Fruit fly (Drosophila melanogaster) whole organism, embryonic: Measurements from ENCODE around the gene smid.
A peak's percentile ranks its signal among the peaks of the same experiment; 100 is the strongest.

Source experiments
- Adf1 ChIP-seq: fragments of 200-800 bp; sonication (Bioruptor generic); IDR thresholded peaks from 2 replicates; pipeline ENCODE4 v1.3.6; 2022; ENCODE audit warnings: missing biosample characterization, missing genetic modification characterization
- Aef1 ChIP-seq: fragments of 200-800 bp; sonication (Bioruptor generic); IDR thresholded peaks from 3 replicates; pipeline ENCODE4 v1.3.6; 2022; ENCODE audit warnings: missing biosample characterization, missing genetic modification characterization
- Atf-2 ChIP-seq: fragments of 200-800 bp; sonication (Bioruptor generic); optimal IDR thresholded peaks from 2 replicates; lab custom pipeline; 2016; ENCODE audit warnings: missing biosample characterization, missing genetic modification characterization
- Atf6 ChIP-seq: fragments of 200-800 bp; sonication (Bioruptor generic); IDR thresholded peaks from 2 replicates; pipeline ENCODE4 v1.3.6; 2022; ENCODE audit warnings: missing biosample characterization, missing genetic modification characterization
- CG10543 ChIP-seq: fragments of 200-800 bp; sonication (Bioruptor generic); optimal IDR thresholded peaks from 3 replicates; lab custom pipeline; 2017; ENCODE audit warnings: missing biosample characterization, mild to moderate bottlenecking, missing genetic modification characterization, moderate library complexity
- CG10654 ChIP-seq: fragments of 200-800 bp; sonication (Bioruptor generic); optimal IDR thresholded peaks from 2 replicates; lab custom pipeline; 2016; ENCODE audit warnings: missing biosample characterization, missing genetic modification characterization
- CG12744 ChIP-seq: fragments of 200-800 bp; sonication (Bioruptor generic); optimal IDR thresholded peaks from 2 replicates; lab custom pipeline; 2016; ENCODE audit warnings: missing biosample characterization, missing genetic modification characterization
- CG14965 ChIP-seq: fragments of 200-800 bp; sonication (Bioruptor generic); optimal IDR thresholded peaks from 2 replicates; lab custom pipeline; 2016; ENCODE audit warnings: missing biosample characterization, missing genetic modification characterization, borderline replicate concordance
- CG1603 ChIP-seq: fragments of 200-800 bp; sonication (Bioruptor generic); optimal IDR thresholded peaks from 2 replicates; lab custom pipeline; 2019; ENCODE audit warnings: missing biosample characterization, mild to moderate bottlenecking, missing genetic modification characterization, moderate library complexity
- CG16813 ChIP-seq: fragments of 200-800 bp; sonication (Bioruptor generic); IDR thresholded peaks from 3 replicates; pipeline ENCODE4 v1.3.6; 2022; ENCODE audit warnings: missing biosample characterization, missing genetic modification characterization; ENCODE audit not compliant: partially characterized antibody
- CG17385 ChIP-seq: fragments of 200-800 bp; sonication (Bioruptor generic); optimal IDR thresholded peaks from 3 replicates; lab custom pipeline; 2018; ENCODE audit warnings: missing biosample characterization, mild to moderate bottlenecking, missing genetic modification characterization
- CG18011 ChIP-seq: fragments of 200-800 bp; sonication (Bioruptor generic); optimal IDR thresholded peaks from 2 replicates; lab custom pipeline; 2017; ENCODE audit warnings: missing biosample characterization, missing genetic modification characterization, mild to moderate bottlenecking, moderate library complexity, missing genotype
- CG18476 ChIP-seq: fragments of 200-800 bp; sonication (Bioruptor generic); optimal IDR thresholded peaks from 2 replicates; lab custom pipeline; 2016; ENCODE audit warnings: missing biosample characterization, mild to moderate bottlenecking, missing genetic modification characterization
- CG2120 ChIP-seq: fragments of 200-800 bp; sonication (Bioruptor generic); optimal IDR thresholded peaks from 3 replicates; lab custom pipeline; 2016; ENCODE audit warnings: missing biosample characterization, missing genetic modification characterization
- CG2199 ChIP-seq: fragments of 200-800 bp; sonication (Bioruptor generic); IDR thresholded peaks from 3 replicates; pipeline ENCODE4 v1.3.6; 2022; ENCODE audit warnings: missing biosample characterization, missing genetic modification characterization
- CG2712 ChIP-seq: fragments of 200-800 bp; optimal IDR thresholded peaks from 3 replicates; lab custom pipeline; 2019; ENCODE audit warnings: missing biosample characterization, mild to moderate bottlenecking, missing genetic modification characterization, moderate library complexity
- CG32532 ChIP-seq: fragments of 200-800 bp; sonication (Bioruptor generic); IDR thresholded peaks from 2 replicates; pipeline ENCODE4 v1.3.6; 2022; ENCODE audit warnings: missing biosample characterization, missing genetic modification characterization
- CG33557 ChIP-seq: fragments of 200-800 bp; sonication (Bioruptor generic); optimal IDR thresholded peaks from 2 replicates; lab custom pipeline; 2019; ENCODE audit warnings: missing biosample characterization, mild to moderate bottlenecking, missing genetic modification characterization, moderate library complexity
- CG4617 ChIP-seq: fragments of 200-800 bp; sonication (Bioruptor generic); optimal IDR thresholded peaks from 3 replicates; lab custom pipeline; 2016; ENCODE audit warnings: missing biosample characterization, missing genetic modification characterization, borderline replicate concordance
- CG6689 ChIP-seq: fragments of 200-800 bp; sonication (Bioruptor generic); IDR thresholded peaks from 2 replicates; pipeline ENCODE4 v1.3.6; 2022; ENCODE audit warnings: missing biosample characterization, missing genetic modification characterization
- CG8359 ChIP-seq: fragments of 200-800 bp; sonication (Bioruptor generic); optimal IDR thresholded peaks from 2 replicates; lab custom pipeline; 2017; ENCODE audit warnings: missing biosample characterization, mild to moderate bottlenecking, missing genetic modification characterization, borderline replicate concordance
- CG9215 ChIP-seq: fragments of 200-800 bp; sonication (Bioruptor generic); IDR thresholded peaks from 2 replicates; pipeline ENCODE4 v1.3.6; 2022; ENCODE audit warnings: missing biosample characterization, missing genetic modification characterization
- CG9437 ChIP-seq: fragments of 200-800 bp; sonication (Bioruptor generic); optimal IDR thresholded peaks from 2 replicates; lab custom pipeline; 2018; ENCODE audit warnings: missing biosample characterization, mild to moderate bottlenecking, missing genetic modification characterization
- E2f2 ChIP-seq: fragments of 200-800 bp; sonication (Bioruptor generic); IDR thresholded peaks from 2 replicates; pipeline ENCODE4 v1.3.6; 2022; ENCODE audit warnings: missing biosample characterization, missing genetic modification characterization
- Eip74EF ChIP-seq, 2 experiments: fragments of 200-800 bp in 1 of 2; fragments of >200 bp in 1 of 2; sonication (Bioruptor generic) in 1 of 2; optimal IDR thresholded peaks; 2 replicates each; lab custom pipeline; 2017 to 2019; ENCODE audit warnings: missing biosample characterization in 2 of 2, missing genetic modification characterization in 2 of 2, mild to moderate bottlenecking in 1 of 2, moderate library complexity in 1 of 2
- HLH54F ChIP-seq: fragments of 200-800 bp; sonication (Bioruptor generic); optimal IDR thresholded peaks from 3 replicates; lab custom pipeline; 2016; ENCODE audit warnings: missing biosample characterization, missing genetic modification characterization
- Nf-YC ChIP-seq: fragments of 200-800 bp; optimal IDR thresholded peaks from 3 replicates; lab custom pipeline; 2019; ENCODE audit warnings: missing biosample characterization, mild to moderate bottlenecking, missing genetic modification characterization, moderate library complexity
- NfI ChIP-seq: fragments of 200-800 bp; sonication (Bioruptor generic); optimal IDR thresholded peaks from 3 replicates; lab custom pipeline; 2018; ENCODE audit warnings: missing biosample characterization, mild to moderate bottlenecking, missing genetic modification characterization, moderate library complexity
- Poxn ChIP-seq: fragments of 200-800 bp; sonication (Bioruptor generic); IDR thresholded peaks from 2 replicates; pipeline ENCODE4 v1.3.6; 2022; ENCODE audit warnings: missing biosample characterization, missing genetic modification characterization
- Six4 ChIP-seq: fragments of 200-800 bp; sonication (Bioruptor generic); optimal IDR thresholded peaks from 2 replicates; lab custom pipeline; 2016; ENCODE audit warnings: missing biosample characterization, missing genetic modification characterization
- ab ChIP-seq: fragments of 200-800 bp; sonication (Bioruptor generic); optimal IDR thresholded peaks from 2 replicates; lab custom pipeline; 2016; ENCODE audit warnings: missing biosample characterization, missing genetic modification characterization
- abd-A ChIP-seq: fragments of 200-800 bp; sonication (Bioruptor generic); optimal IDR thresholded peaks from 3 replicates; lab custom pipeline; 2019; ENCODE audit warnings: missing biosample characterization, mild to moderate bottlenecking, missing genetic modification characterization, moderate library complexity
- bcd ChIP-seq: fragments of 200-800 bp; sonication (Bioruptor generic); optimal IDR thresholded peaks from 2 replicates; lab custom pipeline; 2017; ENCODE audit warnings: missing biosample characterization, mild to moderate bottlenecking, missing genetic modification characterization
- cato ChIP-seq: fragments of 200-800 bp; sonication (Bioruptor generic); optimal IDR thresholded peaks from 2 replicates; lab custom pipeline; 2016; ENCODE audit warnings: missing biosample characterization, missing genetic modification characterization, borderline replicate concordance
- cg ChIP-seq: fragments of 200-800 bp; sonication (Bioruptor generic); optimal IDR thresholded peaks from 3 replicates; lab custom pipeline; 2019; ENCODE audit warnings: missing biosample characterization, mild to moderate bottlenecking, missing genetic modification characterization, moderate library complexity
- fd102C ChIP-seq: fragments of 200-800 bp; sonication (Bioruptor generic); optimal IDR thresholded peaks from 2 replicates; lab custom pipeline; 2018; ENCODE audit warnings: missing biosample characterization, mild to moderate bottlenecking, missing genetic modification characterization, moderate library complexity
- fd96Cb ChIP-seq: fragments of 200-800 bp; sonication (Bioruptor generic); optimal IDR thresholded peaks from 2 replicates; lab custom pipeline; 2018; ENCODE audit warnings: missing biosample characterization, mild to moderate bottlenecking, missing genetic modification characterization, moderate library complexity
- fu2 ChIP-seq: fragments of 200-800 bp; sonication (Bioruptor generic); optimal IDR thresholded peaks from 2 replicates; lab custom pipeline; 2016; ENCODE audit warnings: missing biosample characterization, missing genetic modification characterization
- gce ChIP-seq: fragments of 200-800 bp; sonication (Bioruptor generic); IDR thresholded peaks from 3 replicates; pipeline ENCODE4 v1.3.6; 2022; ENCODE audit warnings: missing biosample characterization, missing genetic modification characterization
- hbn ChIP-seq: fragments of 200-800 bp; sonication (Bioruptor generic); IDR thresholded peaks from 2 replicates; pipeline ENCODE4 v1.3.6; 2022; ENCODE audit warnings: missing biosample characterization, missing genetic modification characterization; ENCODE audit not compliant: partially characterized antibody
- klu ChIP-seq: fragments of 200-800 bp; sonication (Bioruptor generic); IDR thresholded peaks from 2 replicates; pipeline ENCODE4 v1.3.6; 2022; ENCODE audit warnings: missing biosample characterization, missing genetic modification characterization
- lab ChIP-seq: fragments of 200-800 bp; sonication (Bioruptor generic); optimal IDR thresholded peaks from 3 replicates; lab custom pipeline; 2017; ENCODE audit warnings: missing biosample characterization, missing genetic modification characterization, mild to moderate bottlenecking, moderate library complexity, missing genetic modification reagents
- lola ChIP-seq, 3 experiments: fragments of >200 bp in 2 of 3; fragments of 200-800 bp in 1 of 3; sonication (Bioruptor generic) in 1 of 3; optimal IDR thresholded peaks; 2 replicates each; lab custom pipeline; 2017 to 2019; ENCODE audit warnings: missing biosample characterization in 3 of 3, missing genetic modification characterization in 3 of 3, mild to moderate bottlenecking in 1 of 3, moderate library complexity in 1 of 3
- nerfin-2 ChIP-seq: fragments of 200-800 bp; sonication (Bioruptor generic); IDR thresholded peaks from 2 replicates; pipeline ENCODE4 v1.3.6; 2022; ENCODE audit warnings: missing biosample characterization, missing genetic modification characterization; ENCODE audit not compliant: partially characterized antibody
- sqz ChIP-seq: fragments of 200-800 bp; sonication (Bioruptor generic); optimal IDR thresholded peaks from 3 replicates; lab custom pipeline; 2018; ENCODE audit warnings: missing biosample characterization, mild to moderate bottlenecking, missing genetic modification characterization
- tll ChIP-seq, 2 experiments: fragments of 200-800 bp in 1 of 2; fragments of >200 bp in 1 of 2; sonication (Bioruptor generic) in 1 of 2; optimal IDR thresholded peaks; 2 replicates each; lab custom pipeline; 2017 to 2019; ENCODE audit warnings: missing biosample characterization in 2 of 2, missing genetic modification characterization in 2 of 2, mild to moderate bottlenecking in 1 of 2, moderate library complexity in 1 of 2
- unc-4 ChIP-seq: fragments of 200-800 bp; sonication (Bioruptor generic); IDR thresholded peaks from 2 replicates; pipeline ENCODE4 v1.3.6; 2022; ENCODE audit warnings: missing biosample characterization, missing genetic modification characterization; ENCODE audit not compliant: partially characterized antibody
- unpg ChIP-seq: fragments of 200-800 bp; sonication (Bioruptor generic); optimal IDR thresholded peaks from 3 replicates; lab custom pipeline; 2018; ENCODE audit warnings: missing biosample characterization, mild to moderate bottlenecking, missing genetic modification characterization, moderate library complexity

smid gene

DNA sequence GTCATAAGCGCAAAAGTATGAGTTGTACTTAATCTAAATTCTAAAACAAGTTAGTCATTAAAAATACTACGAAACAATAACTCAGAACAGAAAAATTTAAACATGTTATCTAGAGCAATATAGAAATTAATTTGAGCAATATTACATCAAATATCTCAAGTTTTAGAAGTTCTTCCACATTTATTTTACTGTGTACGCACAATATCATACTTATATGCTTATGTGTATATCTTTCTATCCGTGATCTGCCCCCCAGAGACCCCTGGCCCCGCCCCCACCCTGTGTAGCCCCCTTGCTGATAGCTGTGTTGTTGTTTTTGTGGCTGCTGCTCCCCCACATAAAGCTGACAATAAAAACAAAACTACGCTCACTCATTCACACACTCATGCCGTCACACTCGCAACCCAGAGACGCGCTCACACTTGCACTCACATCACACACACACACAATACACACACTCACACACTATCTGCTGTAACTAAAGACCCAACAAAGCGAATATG lies 52.0 kb downstream of the smid start (continued):
- TF ChIP-seq unc-4 (GFP tag; lab: Robert Waterston, UW) (no peak), Poxn (no peak), lola (GFP tag; optimal IDR thresholded peaks at IDR 0.05; lab: Kevin White, UChicago) (peak in 1 of 3 experiments; percentile 25), CG2199 (peak; percentile 57; the same call in 1 of the 3 replicates), CG9215 (GFP tag; lab: Robert Waterston, UW) (no peak), HLH54F (GFP tag; lab: Kevin White, UChicago) (no peak), CG1603 (tag; lab: Kevin White, UChicago) (peak; percentile 30), cato (no peak), Nf-YC (tag; lab: Kevin White, UChicago) (peak; percentile 4), E2f2 (GFP tag; lab: Robert Waterston, UW) (0 out of 2 replicates have a peak, but pooled peaks have one; percentile 12), CG9437 (GFP tag; lab: Kevin White, UChicago) (no peak), CG4617 (no peak), CG16813 (GFP tag; lab: Robert Waterston, UW) (no peak), lab (GFP tag; lab: Kevin White, UChicago) (peak; percentile 4), Adf1 (peak; percentile 34; the same call in 1 of the 2 replicates), Six4 (GFP tag; lab: Kevin White, UChicago) (no peak), CG6689 (GFP tag; lab: Robert Waterston, UW) (0 out of 2 replicates have a peak, but pooled peaks have one; percentile 28), fd102C (GFP tag; lab: Kevin White, UChicago) (no peak), CG10543 (peak; percentile 49), CG17385 (no peak), Atf-2 (no peak), CG2712 (tag; lab: Kevin White, UChicago) (peak; percentile 46), CG12744 (GFP tag; lab: Kevin White, UChicago) (no peak), CG18011 (GFP tag; lab: Kevin White, UChicago) (no peak), CG2120 (no peak), fd96Cb (tag; lab: Kevin White, UChicago) (peak; percentile 2), tll (GFP tag; optimal IDR thresholded peaks at IDR 0.05; lab: Kevin White, UChicago) (no peak), hbn (no peak), Atf6 (GFP tag; lab: Robert Waterston, UW) (peak; percentile 48; the same call in 1 of the 2 replicates), sqz (GFP tag; lab: Kevin White, UChicago) (no peak), CG10654 (no peak), CG32532 (GFP tag; lab: Robert Waterston, UW) (peak; percentile 61; the same call in 1 of the 2 replicates), cg (GFP tag; lab: Kevin White, UChicago) (peak; percentile 78), abd-A (peak; percentile 19), nerfin-2 (GFP tag; lab: Robert Waterston, UW) (no peak), bcd (GFP tag; lab: Kevin White, UChicago) (peak; percentile 13), ab (GFP tag; lab: Kevin White, UChicago) (no peak), gce (no peak), klu (GFP tag; lab: Robert Waterston, UW) (peak; percentile 41), unpg (peak; percentile 42), Aef1 (GFP tag; lab: Robert Waterston, UW) (peak; percentile 85), NfI (GFP tag; lab: Kevin White, UChicago) (no peak), CG33557 (GFP tag; lab: Kevin White, UChicago) (no peak), Eip74EF (GFP tag; optimal IDR thresholded peaks at IDR 0.05; lab: Kevin White, UChicago) (no peak), CG8359 (GFP tag; lab: Kevin White, UChicago) (no peak), CG18476 (GFP tag; lab: Kevin White, UChicago) (no peak), fu2 (GFP tag; lab: Kevin White, UChicago) (no peak), CG14965 (no peak)
